Worm (Caenorhabditis elegans) whole organism, L4 larva: ENCODE data around the gene pix-1.

Source experiments
- F26F4.8 ChIP-seq: fragments of 200-800 bp; sonication (Bioruptor generic); conservative IDR thresholded peaks from 2 replicates; pipeline ENCODE4 v1.3.6; 2022; ENCODE audit warnings: missing genetic modification characterization, missing compliant biosample characterization
- F44E2.7 ChIP-seq: fragments of 200-800 bp; sonication (Bioruptor generic); IDR thresholded peaks from 2 replicates; pipeline ENCODE4 v2.1.2; 2022; ENCODE audit warnings: missing genetic modification characterization, missing compliant biosample characterization
- T26A8.4 ChIP-seq: fragments of 200-800 bp; sonication (Bioruptor generic); IDR thresholded peaks from 2 replicates; pipeline ENCODE4 v1.3.6; 2022; ENCODE audit warnings: missing genetic modification characterization, missing compliant biosample characterization
- Y105C5A.15 ChIP-seq: fragments of 200-800 bp; sonication (Bioruptor generic); IDR thresholded peaks from 2 replicates; pipeline ENCODE4 v1.3.6; 2022; ENCODE audit warnings: missing genetic modification characterization, missing compliant biosample characterization
- Y75B8A.6 ChIP-seq: fragments of 200-800 bp; sonication (Bioruptor generic); IDR thresholded peaks from 2 replicates; pipeline ENCODE4 v1.3.6; 2022; ENCODE audit warnings: missing genetic modification reagents, missing genetic modification characterization, missing compliant biosample characterization
- attf-4 ChIP-seq: sonication (generic microtip); optimal IDR thresholded peaks from 3 replicates; lab custom pipeline; 2017; ENCODE audit warnings: missing biosample characterization, missing genetic modification characterization
- ceh-20 ChIP-seq: fragments of 200-800 bp; sonication (Bioruptor generic); IDR thresholded peaks from 2 replicates; pipeline ENCODE4 v1.3.6; 2022; ENCODE audit warnings: missing genetic modification reagents, missing genetic modification characterization, missing compliant biosample characterization
- ceh-62 ChIP-seq: sonication (generic microtip); optimal IDR thresholded peaks from 2 replicates; lab custom pipeline; 2017; ENCODE audit warnings: missing biosample characterization, missing genetic modification characterization
- ceh-82 ChIP-seq: sonication (generic microtip); optimal IDR thresholded peaks from 2 replicates; lab custom pipeline; 2017; ENCODE audit warnings: missing biosample characterization, missing genetic modification characterization
- ctbp-1 ChIP-seq: fragments of 200-800 bp; sonication (Bioruptor generic); IDR thresholded peaks from 2 replicates; pipeline ENCODE4 v1.3.6; 2022; ENCODE audit warnings: missing genetic modification reagents, missing genetic modification characterization, missing compliant biosample characterization
- dpl-1 ChIP-seq: fragments of 150-350 bp; optimal IDR thresholded peaks from 2 replicates; lab custom pipeline; 2014; ENCODE audit warnings: missing biosample characterization, missing genetic modification reagents, missing genetic modification characterization
- duxl-1 ChIP-seq: sonication (generic microtip); optimal IDR thresholded peaks from 2 replicates; lab custom pipeline; 2016; ENCODE audit warnings: mild to moderate bottlenecking, missing genetic modification characterization, moderate library complexity, missing compliant biosample characterization; ENCODE audit not compliant: poor library complexity
- egl-27 ChIP-seq: sonication (generic microtip); optimal IDR thresholded peaks from 3 replicates; lab custom pipeline; 2017; ENCODE audit warnings: missing biosample characterization, missing genetic modification reagents, missing genetic modification characterization
- lin-38 ChIP-seq: fragments of 200-800 bp; sonication (Bioruptor generic); IDR thresholded peaks from 2 replicates; pipeline ENCODE4 v1.3.6; 2022; ENCODE audit warnings: missing genetic modification reagents, missing genetic modification characterization, missing compliant biosample characterization
- madf-5 ChIP-seq, 2 experiments: fragments of 200-800 bp; sonication (Bioruptor generic); IDR thresholded peaks; 2 replicates each; pipeline ENCODE4 v1.3.6; 2022; ENCODE audit warnings: missing compliant biosample characterization in 2 of 2, missing genetic modification characterization in 2 of 2
- mep-1 ChIP-seq: fragments of 150-350 bp; sonication (generic microtip); optimal IDR thresholded peaks from 3 replicates; lab custom pipeline; 2014; ENCODE audit warnings: missing biosample characterization, missing genetic modification characterization
- mes-2 ChIP-seq: sonication (generic microtip); optimal IDR thresholded peaks from 2 replicates; lab custom pipeline; 2016; ENCODE audit warnings: missing genotype, mild to moderate bottlenecking, missing genetic modification characterization, missing compliant biosample characterization; ENCODE audit not compliant: poor library complexity, severe bottlenecking
- nhr-102 ChIP-seq: sonication (generic microtip); optimal IDR thresholded peaks from 2 replicates; lab custom pipeline; 2016; ENCODE audit warnings: mild to moderate bottlenecking, missing genetic modification characterization, moderate library complexity, missing compliant biosample characterization
- nhr-11 ChIP-seq: fragments of 150-350 bp; optimal IDR thresholded peaks from 2 replicates; lab custom pipeline; 2014; ENCODE audit warnings: missing biosample characterization, missing genetic modification characterization
- nhr-111 ChIP-seq: fragments of 200-800 bp; sonication (Bioruptor generic); optimal IDR thresholded peaks from 2 replicates; lab custom pipeline; 2018; ENCODE audit warnings: mild to moderate bottlenecking, missing genetic modification characterization, missing compliant biosample characterization
- nhr-25 ChIP-seq: sonication (generic microtip); optimal IDR thresholded peaks from 2 replicates; lab custom pipeline; 2017; ENCODE audit warnings: missing genetic modification characterization, mild to moderate bottlenecking, missing compliant biosample characterization, antibody characterized with exemption, moderate library complexity, borderline replicate concordance; ENCODE audit not compliant: insufficient read depth
- nhr-28 ChIP-seq: fragments of 150-350 bp; optimal IDR thresholded peaks from 2 replicates; lab custom pipeline; 2014; ENCODE audit warnings: missing biosample characterization, missing genetic modification characterization
- nhr-42 ChIP-seq: fragments of 200-800 bp; sonication (Bioruptor generic); IDR thresholded peaks from 2 replicates; pipeline ENCODE4 v1.3.6; 2022; ENCODE audit warnings: missing genetic modification characterization, missing compliant biosample characterization
- nhr-77 ChIP-seq: fragments of 150-350 bp; optimal IDR thresholded peaks from 2 replicates; lab custom pipeline; 2014; ENCODE audit warnings: missing biosample characterization, missing genetic modification characterization
- php-3 ChIP-seq: fragments of 200-800 bp; sonication (Bioruptor generic); IDR thresholded peaks from 2 replicates; pipeline ENCODE4 v1.3.6; 2022; ENCODE audit warnings: missing genetic modification reagents, missing genetic modification characterization, missing compliant biosample characterization
- rbr-2 ChIP-seq: sonication (generic microtip); optimal IDR thresholded peaks from 2 replicates; lab custom pipeline; 2016; ENCODE audit warnings: missing genotype, missing genetic modification characterization, missing compliant biosample characterization
- saeg-2 ChIP-seq: fragments of 200-800 bp; sonication (Bioruptor generic); IDR thresholded peaks from 2 replicates; pipeline ENCODE4 v1.3.6; 2022; ENCODE audit warnings: missing genetic modification reagents, missing genetic modification characterization, missing compliant biosample characterization
- set-16 ChIP-seq: fragments of 200-800 bp; sonication (Bioruptor generic); IDR thresholded peaks from 2 replicates; pipeline ENCODE4 v1.3.6; 2022; ENCODE audit warnings: missing genetic modification reagents, missing genetic modification characterization, missing compliant biosample characterization
- snpc-1.2 ChIP-seq: fragments of 200-800 bp; sonication (Bioruptor generic); IDR thresholded peaks from 2 replicates; pipeline ENCODE4 v1.3.6; 2022; ENCODE audit warnings: missing genetic modification reagents, missing genetic modification characterization, missing compliant biosample characterization
- snpc-4 ChIP-seq: fragments of 150-350 bp; optimal IDR thresholded peaks from 2 replicates; lab custom pipeline; 2014; ENCODE audit warnings: missing biosample characterization, missing genetic modification characterization
- spr-1 ChIP-seq: sonication (generic microtip); optimal IDR thresholded peaks from 2 replicates; lab custom pipeline; 2016; ENCODE audit warnings: mild to moderate bottlenecking, missing genetic modification characterization, missing compliant biosample characterization
- tra-1 ChIP-seq: fragments of 200-800 bp; sonication (Bioruptor generic); IDR thresholded peaks from 2 replicates; pipeline ENCODE4 v1.3.6; 2022; ENCODE audit warnings: missing genetic modification reagents, missing genetic modification characterization, missing compliant biosample characterization
- unc-130 ChIP-seq: sonication (generic microtip); optimal IDR thresholded peaks from 2 replicates; lab custom pipeline; 2016; ENCODE audit warnings: missing genetic modification reagents, missing genetic modification characterization, missing compliant biosample characterization
- unc-62 ChIP-seq, 3 experiments: fragments of 150-350 bp in 1 of 3; sonication (generic microtip); optimal IDR thresholded peaks in 2 of 3; peaks in 1 of 3; 1 replicate in 1 of 3; 2 replicates in 2 of 3; lab custom pipeline; 2014 to 2017; ENCODE audit warnings: missing biosample characterization in 3 of 3, missing genetic modification characterization in 3 of 3, missing genetic modification reagents in 3 of 3, missing genotype in 1 of 3
- zfp-2 ChIP-seq: sonication (generic microtip); optimal IDR thresholded peaks from 2 replicates; lab custom pipeline; 2016; ENCODE audit warnings: mild to moderate bottlenecking, missing genetic modification characterization, missing compliant biosample characterization
- zfp-3 ChIP-seq: fragments of 200-800 bp; sonication (Bioruptor generic); conservative IDR thresholded peaks from 2 replicates; pipeline ENCODE4 v1.3.6; 2022; ENCODE audit warnings: missing genetic modification reagents, missing genetic modification characterization, missing compliant biosample characterization
- ztf-11 ChIP-seq: fragments of 150-350 bp; optimal IDR thresholded peaks from 2 replicates; lab custom pipeline; 2014; ENCODE audit warnings: missing biosample characterization, missing genetic modification characterization
- ztf-7 ChIP-seq: fragments of 150-350 bp; optimal IDR thresholded peaks from 2 replicates; lab custom pipeline; 2014; ENCODE audit warnings: missing biosample characterization, missing genetic modification characterization

The pix-1 gene

ce11 chrX:13717053-13717671 is 9.9 kb upstream of the pix-1 start, which contains the start of gene shc-3 (continued):
- TF ChIP-seq unc-62 (GFP tag; optimal IDR thresholded peaks at IDR 0.05 in 1 of 2; lab: Kevin White, UChicago) (peak in 1 of 2 experiments; percentile 93), unc-62 (tag; optimal IDR thresholded peaks at IDR 0.05; lab: Kevin White, UChicago) (no peak), lin-38 (peak; percentile 56), set-16 (GFP tag; lab: Robert Waterston, UW) (no peak), tra-1 (GFP tag; lab: Robert Waterston, UW) (peak; percentile 56; the same call in 1 of the 2 replicates), unc-130 (no peak), snpc-1.2 (GFP tag; lab: Robert Waterston, UW) (peak; percentile 71), nhr-25 (tag; lab: Kevin White, UChicago) (no peak), attf-4 (tag; lab: Kevin White, UChicago) (no peak), mes-2 (tag; lab: Kevin White, UChicago) (no peak)

- TF ChIP-seq snpc-4 (tag; lab: Kevin White, UChicago) (no peak), attf-4 (tag; lab: Kevin White, UChicago) (no peak), spr-1 (tag; lab: Kevin White, UChicago) (no peak), F26F4.8 (GFP tag; lab: Robert Waterston, UW) (no peak), Y75B8A.6 (GFP tag; lab: Robert Waterston, UW) (no peak), nhr-42 (GFP tag; lab: Robert Waterston, UW) (no peak), T26A8.4 (GFP tag; lab: Robert Waterston, UW) (no peak), set-16 (GFP tag; lab: Robert Waterston, UW) (no peak), php-3 (no peak), zfp-3 (GFP tag; lab: Robert Waterston, UW) (no peak), ztf-11 (tag; lab: Kevin White, UChicago) (no peak), duxl-1 (tag; lab: Kevin White, UChicago) (no peak), madf-5 (GFP tag; IDR thresholded peaks at IDR 0.05; lab: Robert Waterston, UW) (no peak)
Measured at ce11 chrX:13722821-13723220, 4.3 kb upstream of the pix-1 start, which contains the start of gene poml-1. Gene poml-1 (minus strand): TSS chrX:13722921.

ce11 chrX:13724364-13724763 is 2.7 kb upstream of the pix-1 start, which contains the start of gene K11E4.6:
Gene K11E4.6 (plus strand): TSS chrX:13724664.
- no peak for TF ChIP-seq nhr-42 (GFP tag; lab: Robert Waterston, UW)
- no peak for TF ChIP-seq nhr-111 (GFP tag; lab: Kevin White, UChicago)
- no peak for TF ChIP-seq ceh-82 (tag; lab: Kevin White, UChicago)
- TF ChIP-seq rbr-2 (tag; lab: Kevin White, UChicago), result no peak
- no peak for TF ChIP-seq egl-27 (tag; lab: Kevin White, UChicago)
- no peak for TF ChIP-seq F44E2.7 (GFP tag; lab: Robert Waterston, UW)
- no peak for TF ChIP-seq Y105C5A.15
- no peak for TF ChIP-seq dpl-1 (GFP tag; lab: Kevin White, UChicago)
- no peak for TF ChIP-seq saeg-2 (GFP tag; lab: Robert Waterston, UW)
- TF ChIP-seq ztf-7, result no peak
- no peak for TF ChIP-seq ceh-20
- TF ChIP-seq nhr-102 (tag; lab: Kevin White, UChicago), result no peak
- no peak for TF ChIP-seq ctbp-1
- TF ChIP-seq zfp-2 (tag; lab: Kevin White, UChicago), result no peak
- no peak for TF ChIP-seq nhr-77
- no peak for TF ChIP-seq nhr-11 (tag; lab: Kevin White, UChicago)
- no peak for TF ChIP-seq nhr-28 (tag; lab: Kevin White, UChicago)
- no peak for TF ChIP-seq ceh-62 (tag; lab: Kevin White, UChicago)
- no peak for TF ChIP-seq mep-1 (tag; lab: Kevin White, UChicago)
